Worm (Caenorhabditis elegans): ENCODE measurements around the gene mrpl-16.

Gene mrpl-16

DNA sequence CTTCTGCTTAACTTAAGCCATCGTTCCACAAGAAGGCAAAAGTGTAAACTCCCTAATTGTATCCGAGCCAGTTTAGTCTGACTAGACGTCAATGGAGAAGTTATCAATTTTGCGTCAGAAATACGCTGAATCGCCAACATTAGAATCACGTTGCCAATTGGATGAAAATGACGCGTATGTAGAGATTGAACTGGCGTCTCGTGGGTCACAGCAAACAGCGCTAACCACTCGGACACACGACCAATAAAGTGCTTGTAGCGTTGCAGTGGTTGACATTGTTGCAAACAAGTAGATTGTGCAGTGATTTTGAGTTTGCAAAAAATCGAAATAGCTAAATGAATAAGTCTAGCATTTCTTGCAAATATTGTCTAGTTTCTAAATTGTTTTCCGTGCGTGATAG, 14.6 kb upstream of the mrpl-16 start (continued):
- no peak for TF ChIP-seq sea-2 (GFP tag; IDR thresholded peaks at IDR 0.05)
- 0 out of 2 replicates have a peak, but pooled peaks have one; percentile 55 for TF ChIP-seq nhr-120 (GFP tag; IDR thresholded peaks at IDR 0.05)
- no peak for TF ChIP-seq lag-1 (GFP tag; IDR thresholded peaks at IDR 0.05)
- TF ChIP-seq lin-54 (GFP tag; optimal IDR thresholded peaks at IDR 0.05): peak; percentile 77
- peak; percentile 94 for TF ChIP-seq zim-3 (tag; optimal IDR thresholded peaks at IDR 0.05)
- no peak for TF ChIP-seq ztf-6 (GFP tag; IDR thresholded peaks at IDR 0.05)
- TF ChIP-seq ets-4 (GFP tag; optimal IDR thresholded peaks at IDR 0.05): peak; percentile 77
- peak; percentile 88 for TF ChIP-seq ceh-27 (GFP tag; optimal IDR thresholded peaks at IDR 0.05)
- TF ChIP-seq atf-7 (tag; optimal IDR thresholded peaks at IDR 0.05): peak; percentile 69
- TF ChIP-seq fkh-3 (tag; optimal IDR thresholded peaks at IDR 0.05): no peak
- peak; percentile 90 for TF ChIP-seq aptf-3 (GFP tag; IDR thresholded peaks at IDR 0.05)
- peak; percentile 95 for TF ChIP-seq die-1 (tag; optimal IDR thresholded peaks at IDR 0.05)
- TF ChIP-seq Y53F4B.3 (GFP tag; IDR thresholded peaks at IDR 0.05): peak; percentile 74; the same call in 1 of the 2 replicates
- TF ChIP-seq madf-8 (GFP tag; conservative IDR thresholded peaks at IDR 0.05): peak; percentile 41; the same call in 1 of the 2 replicates
- TF ChIP-seq madf-10 (tag; optimal IDR thresholded peaks at IDR 0.05): peak; percentile 74
- no peak for TF ChIP-seq bed-1 (GFP tag; IDR thresholded peaks at IDR 0.05)
- TF ChIP-seq B0035.1 (tag; optimal IDR thresholded peaks at IDR 0.05): peak; percentile 17
- TF ChIP-seq mxl-1 (tag; optimal IDR thresholded peaks at IDR 0.05): peak; percentile 92
- TF ChIP-seq Y56A3A.18 (GFP tag; IDR thresholded peaks at IDR 0.05): 0 out of 2 replicates have a peak, but pooled peaks have one; percentile 45
- peak; percentile 64 for TF ChIP-seq F57C9.4 (tag; optimal IDR thresholded peaks at IDR 0.05)
- TF ChIP-seq B0336.3 (GFP tag; IDR thresholded peaks at IDR 0.05): peak; percentile 71
- TF ChIP-seq somi-1 (GFP tag; optimal IDR thresholded peaks at IDR 0.05): peak; percentile 51
- peak; percentile 59; the same call in 1 of the 2 replicates for TF ChIP-seq hsf-1 (GFP tag; IDR thresholded peaks at IDR 0.05)
- TF ChIP-seq attf-3 (GFP tag; conservative IDR thresholded peaks at IDR 0.05): 0 out of 2 replicates have a peak, but pooled peaks have one; percentile 26
- peak; percentile 85 for TF ChIP-seq ccch-3 (GFP tag; optimal IDR thresholded peaks at IDR 0.05)
- peak; percentile 88 for TF ChIP-seq hlh-12 (tag; optimal IDR thresholded peaks at IDR 0.05)
- TF ChIP-seq hrde-1 (tag; optimal IDR thresholded peaks at IDR 0.05; ENCODE audit: borderline replicate concordance): peak; percentile 86
- peak; percentile 26 for TF ChIP-seq xnd-1 (tag; optimal IDR thresholded peaks at IDR 0.05)
- TF ChIP-seq F57A8.1 (GFP tag; optimal IDR thresholded peaks at IDR 0.05): peak; percentile 74
- no peak for TF ChIP-seq nfya-2 (GFP tag; IDR thresholded peaks at IDR 0.05)
- TF ChIP-seq lin-26 (GFP tag; IDR thresholded peaks at IDR 0.05): peak; percentile 97
- TF ChIP-seq nfyb-1 (GFP tag; IDR thresholded peaks at IDR 0.05): peak; percentile 91
- peak; percentile 96 for TF ChIP-seq cebp-2 (GFP tag; IDR thresholded peaks at IDR 0.05)
- peak; percentile 61 for TF ChIP-seq K12H6.12 (tag; optimal IDR thresholded peaks at IDR 0.05)
- TF ChIP-seq ceh-100 (GFP tag; IDR thresholded peaks at IDR 0.05): 0 out of 2 replicates have a peak, but pooled peaks have one; percentile 28
- TF ChIP-seq hlh-26 (GFP tag; conservative IDR thresholded peaks at IDR 0.05): no peak
- no peak for TF ChIP-seq ama-1 (optimal IDR thresholded peaks at IDR 0.05)
- peak; percentile 87 to 95 for TF ChIP-seq ama-1 (GFP tag; optimal IDR thresholded peaks at IDR 0.05)
- TF ChIP-seq ekl-4 (GFP tag; IDR thresholded peaks at IDR 0.05): peak; percentile 81
- peak; percentile 65; the same call in 1 of the 2 replicates for TF ChIP-seq K11D2.4 (GFP tag; IDR thresholded peaks at IDR 0.05)
- no peak for TF ChIP-seq mcd-1 (GFP tag; IDR thresholded peaks at IDR 0.05)
- no peak; the same call in 1 of the 2 replicates for TF ChIP-seq lir-1 (GFP tag; conservative IDR thresholded peaks at IDR 0.05)
- peak; percentile 4 for TF ChIP-seq ztf-26 (tag; optimal IDR thresholded peaks at IDR 0.05)
- TF ChIP-seq egl-18 (GFP tag; IDR thresholded peaks at IDR 0.05): 0 out of 2 replicates have a peak, but pooled peaks have one; percentile 34
- TF ChIP-seq repo-1 (tag; optimal IDR thresholded peaks at IDR 0.05): peak; percentile 83
- TF ChIP-seq Y79H2A.3 (GFP tag; conservative IDR thresholded peaks at IDR 0.05): 0 out of 2 replicates have a peak, but pooled peaks have one; percentile 44
- TF ChIP-seq zfh-2 (GFP tag; conservative IDR thresholded peaks at IDR 0.05): no peak
- no peak for TF ChIP-seq dpl-1 (GFP tag; optimal IDR thresholded peaks at IDR 0.05)
- TF ChIP-seq egrh-3 (GFP tag; IDR thresholded peaks at IDR 0.05): peak; percentile 28; the same call in 1 of the 2 replicates
- TF ChIP-seq ztf-25 (GFP tag; IDR thresholded peaks at IDR 0.05): peak; percentile 88; the same call in 1 of the 2 replicates

Measured in whole organism, young adult.